Fruit fly (Drosophila melanogaster) whole organism, embryonic: ENCODE results near the gene Spt20.
A peak's percentile ranks its signal among the peaks of the same experiment; 100 is the strongest.

Source experiments
- B-H2 ChIP-seq: fragments of 200-800 bp; sonication (Bioruptor generic); optimal IDR thresholded peaks from 2 replicates; lab custom pipeline; 2018; ENCODE audit warnings: missing biosample characterization, mild to moderate bottlenecking, missing genetic modification characterization
- CG10321 ChIP-seq: fragments of 200-800 bp; sonication (Bioruptor generic); IDR thresholded peaks from 2 replicates; pipeline ENCODE4 v1.3.6; 2022; ENCODE audit warnings: missing biosample characterization, missing genetic modification characterization
- CG11093 ChIP-seq: fragments of 200-800 bp; sonication (Bioruptor generic); IDR thresholded peaks from 3 replicates; pipeline ENCODE4 v1.3.6; 2022; ENCODE audit warnings: missing biosample characterization, missing genetic modification characterization
- CG12236 ChIP-seq: fragments of 200-800 bp; sonication (Bioruptor generic); optimal IDR thresholded peaks from 2 replicates; lab custom pipeline; 2016; ENCODE audit warnings: missing biosample characterization, missing genetic modification characterization
- CG15601 ChIP-seq: fragments of 200-800 bp; sonication (Bioruptor generic); optimal IDR thresholded peaks from 3 replicates; lab custom pipeline; 2019; ENCODE audit warnings: missing biosample characterization, mild to moderate bottlenecking, missing genetic modification characterization, moderate library complexity
- CG18011 ChIP-seq: fragments of 200-800 bp; sonication (Bioruptor generic); optimal IDR thresholded peaks from 2 replicates; lab custom pipeline; 2017; ENCODE audit warnings: missing biosample characterization, missing genetic modification characterization, mild to moderate bottlenecking, moderate library complexity, missing genotype
- CG18619 ChIP-seq: fragments of 200-800 bp; sonication (Bioruptor generic); optimal IDR thresholded peaks from 3 replicates; lab custom pipeline; 2017; ENCODE audit warnings: missing biosample characterization, mild to moderate bottlenecking, missing genetic modification characterization
- CG31365 ChIP-seq: fragments of 200-800 bp; sonication (Bioruptor generic); optimal IDR thresholded peaks from 2 replicates; lab custom pipeline; 2018; ENCODE audit warnings: missing biosample characterization, mild to moderate bottlenecking, missing genetic modification characterization
- CG31388 ChIP-seq: fragments of 200-800 bp; sonication (Bioruptor generic); optimal IDR thresholded peaks from 2 replicates; lab custom pipeline; 2016; ENCODE audit warnings: missing biosample characterization, missing genetic modification characterization
- CG34224 ChIP-seq: fragments of 200-800 bp; sonication (Bioruptor generic); IDR thresholded peaks from 3 replicates; pipeline ENCODE4 v1.3.6; 2022; ENCODE audit warnings: missing biosample characterization, missing genetic modification characterization; ENCODE audit not compliant: partially characterized antibody
- CG34376 ChIP-seq: fragments of 200-800 bp; sonication (Bioruptor generic); optimal IDR thresholded peaks from 2 replicates; lab custom pipeline; 2018; ENCODE audit warnings: missing biosample characterization, mild to moderate bottlenecking, missing genetic modification characterization
- CG6175 ChIP-seq: fragments of 200-800 bp; sonication (Bioruptor generic); IDR thresholded peaks from 3 replicates; pipeline ENCODE4 v1.3.6; 2022; ENCODE audit warnings: missing biosample characterization, missing genetic modification characterization
- CG6683 ChIP-seq: fragments of 200-800 bp; sonication (Bioruptor generic); optimal IDR thresholded peaks from 2 replicates; lab custom pipeline; 2017; ENCODE audit warnings: missing biosample characterization, mild to moderate bottlenecking, missing genetic modification characterization, missing genetic modification reagents
- CG6689 ChIP-seq: fragments of 200-800 bp; sonication (Bioruptor generic); IDR thresholded peaks from 2 replicates; pipeline ENCODE4 v1.3.6; 2022; ENCODE audit warnings: missing biosample characterization, missing genetic modification characterization
- CG6765 ChIP-seq: fragments of 200-800 bp; sonication (Bioruptor generic); optimal IDR thresholded peaks from 3 replicates; lab custom pipeline; 2017; ENCODE audit warnings: missing biosample characterization, mild to moderate bottlenecking, missing genetic modification characterization
- CG7987 ChIP-seq: fragments of 200-800 bp; sonication (Bioruptor generic); optimal IDR thresholded peaks from 2 replicates; lab custom pipeline; 2018; ENCODE audit warnings: missing biosample characterization, mild to moderate bottlenecking, missing genetic modification characterization, moderate library complexity
- CG9437 ChIP-seq: fragments of 200-800 bp; sonication (Bioruptor generic); optimal IDR thresholded peaks from 2 replicates; lab custom pipeline; 2018; ENCODE audit warnings: missing biosample characterization, mild to moderate bottlenecking, missing genetic modification characterization
- CG9609 ChIP-seq: fragments of 200-800 bp; sonication (Bioruptor generic); optimal IDR thresholded peaks from 3 replicates; lab custom pipeline; 2016; ENCODE audit warnings: missing biosample characterization, missing genetic modification characterization
- Dad ChIP-seq: fragments of 200-800 bp; sonication (Bioruptor generic); optimal IDR thresholded peaks from 3 replicates; lab custom pipeline; 2016; ENCODE audit warnings: missing biosample characterization, missing genetic modification characterization
- Dip2 ChIP-seq: fragments of 200-800 bp; sonication (Bioruptor generic); IDR thresholded peaks from 2 replicates; pipeline ENCODE4 v1.3.6; 2022; ENCODE audit warnings: missing biosample characterization, missing genetic modification characterization
- Doc3 ChIP-seq: fragments of 200-800 bp; sonication (Bioruptor generic); IDR thresholded peaks from 3 replicates; pipeline ENCODE4 v1.3.6; 2022; ENCODE audit warnings: missing biosample characterization, missing genetic modification characterization; ENCODE audit not compliant: partially characterized antibody
- Elba2 ChIP-seq: fragments of 200-800 bp; sonication (Bioruptor generic); optimal IDR thresholded peaks from 3 replicates; lab custom pipeline; 2016; ENCODE audit warnings: missing biosample characterization, missing genetic modification characterization
- HmgZ ChIP-seq: fragments of 200-800 bp; sonication (Bioruptor generic); optimal IDR thresholded peaks from 2 replicates; lab custom pipeline; 2018; ENCODE audit warnings: missing biosample characterization, mild to moderate bottlenecking, missing genetic modification characterization
- Med ChIP-seq: fragments of 200-800 bp; sonication (Bioruptor generic); peaks from one replicate; lab custom pipeline; 2016; ENCODE audit warnings: missing biosample characterization, missing genetic modification characterization, mild to moderate bottlenecking, inconsistent platforms, moderate library complexity
- Mrtf ChIP-seq: fragments of 200-800 bp; sonication (Bioruptor generic); IDR thresholded peaks from 3 replicates; pipeline ENCODE4 v1.3.6; 2022; ENCODE audit warnings: missing biosample characterization, missing genetic modification characterization
- Nf-YC ChIP-seq: fragments of 200-800 bp; optimal IDR thresholded peaks from 3 replicates; lab custom pipeline; 2019; ENCODE audit warnings: missing biosample characterization, mild to moderate bottlenecking, missing genetic modification characterization, moderate library complexity
- Ptx1 ChIP-seq: fragments of 200-800 bp; sonication (Bioruptor generic); IDR thresholded peaks from 2 replicates; pipeline ENCODE4 v1.3.6; 2022; ENCODE audit warnings: missing biosample characterization, missing genetic modification characterization
- bigmax ChIP-seq: fragments of 200-800 bp; sonication (Bioruptor generic); optimal IDR thresholded peaks from 2 replicates; lab custom pipeline; 2018; ENCODE audit warnings: missing biosample characterization, mild to moderate bottlenecking, missing genetic modification characterization
- caup ChIP-seq: fragments of 200-800 bp; sonication (Bioruptor generic); optimal IDR thresholded peaks from 3 replicates; lab custom pipeline; 2017; ENCODE audit warnings: missing biosample characterization, mild to moderate bottlenecking, missing genetic modification characterization, moderate library complexity; ENCODE audit not compliant: severe bottlenecking
- chinmo ChIP-seq: fragments of 200-800 bp; sonication (Bioruptor generic); IDR thresholded peaks from 4 replicates; pipeline ENCODE4 v1.3.6; 2022; ENCODE audit warnings: missing biosample characterization, missing genetic modification characterization; ENCODE audit not compliant: partially characterized antibody
- dimm ChIP-seq: fragments of 200-800 bp; sonication (Bioruptor generic); IDR thresholded peaks from 2 replicates; pipeline ENCODE4 v1.3.6; 2022; ENCODE audit warnings: missing biosample characterization, missing genetic modification characterization
- disco-r ChIP-seq: fragments of 200-800 bp; sonication (Bioruptor generic); optimal IDR thresholded peaks from 2 replicates; lab custom pipeline; 2016; ENCODE audit warnings: missing biosample characterization, missing genetic modification characterization
- dmrt11E ChIP-seq: fragments of 200-800 bp; sonication (Bioruptor generic); optimal IDR thresholded peaks from 3 replicates; lab custom pipeline; 2018; ENCODE audit warnings: missing biosample characterization, mild to moderate bottlenecking, missing genetic modification characterization, moderate library complexity
- emc ChIP-seq: fragments of 200-800 bp; sonication (Bioruptor generic); optimal IDR thresholded peaks from 2 replicates; lab custom pipeline; 2016; ENCODE audit warnings: missing biosample characterization, missing genetic modification characterization
- eve ChIP-seq, 2 experiments: fragments of >200 bp; optimal IDR thresholded peaks; 2 replicates each; lab custom pipeline; 2017; ENCODE audit warnings: missing biosample characterization in 2 of 2, missing genetic modification characterization in 2 of 2
- gcm2 ChIP-seq: fragments of 200-800 bp; sonication (Bioruptor generic); optimal IDR thresholded peaks from 2 replicates; lab custom pipeline; 2016; ENCODE audit warnings: missing biosample characterization, missing genetic modification characterization
- hth ChIP-seq: fragments of >200 bp; optimal IDR thresholded peaks from 2 replicates; lab custom pipeline; 2017; ENCODE audit warnings: inconsistent platforms
- klu ChIP-seq: fragments of 200-800 bp; sonication (Bioruptor generic); IDR thresholded peaks from 2 replicates; pipeline ENCODE4 v1.3.6; 2022; ENCODE audit warnings: missing biosample characterization, missing genetic modification characterization
- knrl ChIP-seq: fragments of 200-800 bp; sonication (Bioruptor generic); IDR thresholded peaks from 3 replicates; pipeline ENCODE4 v1.3.6; 2022; ENCODE audit warnings: missing biosample characterization, missing genetic modification characterization; ENCODE audit not compliant: partially characterized antibody
- lilli ChIP-seq: fragments of 200-800 bp; sonication (Bioruptor generic); optimal IDR thresholded peaks from 3 replicates; lab custom pipeline; 2016; ENCODE audit warnings: missing biosample characterization, missing genetic modification characterization
- lola ChIP-seq, 3 experiments: fragments of >200 bp in 2 of 3; fragments of 200-800 bp in 1 of 3; sonication (Bioruptor generic) in 1 of 3; optimal IDR thresholded peaks; 2 replicates each; lab custom pipeline; 2017 to 2019; ENCODE audit warnings: missing biosample characterization in 3 of 3, missing genetic modification characterization in 3 of 3, mild to moderate bottlenecking in 1 of 3, moderate library complexity in 1 of 3
- mirr ChIP-seq: fragments of 200-800 bp; sonication (Bioruptor generic); optimal IDR thresholded peaks from 3 replicates; lab custom pipeline; 2018; ENCODE audit warnings: missing biosample characterization, mild to moderate bottlenecking, missing genetic modification characterization
- ro ChIP-seq: fragments of 200-800 bp; sonication (Bioruptor generic); IDR thresholded peaks from 2 replicates; pipeline ENCODE4 v1.3.6; 2022; ENCODE audit warnings: missing biosample characterization, missing genetic modification characterization
- slbo ChIP-seq: fragments of 200-800 bp; sonication (Bioruptor generic); IDR thresholded peaks from 2 replicates; pipeline ENCODE4 v1.3.6; 2022; ENCODE audit warnings: missing biosample characterization, missing genetic modification characterization
- stwl ChIP-seq: fragments of 200-800 bp; sonication (Bioruptor generic); optimal IDR thresholded peaks from 3 replicates; lab custom pipeline; 2018; ENCODE audit warnings: missing biosample characterization, mild to moderate bottlenecking, missing genetic modification characterization, moderate library complexity
- toy ChIP-seq: fragments of 200-800 bp; sonication (Bioruptor generic); IDR thresholded peaks from 2 replicates; pipeline ENCODE4 v1.3.6; 2022; ENCODE audit warnings: missing biosample characterization, missing genetic modification characterization
- wor ChIP-seq: fragments of 200-800 bp; sonication (Bioruptor generic); IDR thresholded peaks from 2 replicates; pipeline ENCODE4 v1.3.6; 2022; ENCODE audit warnings: missing biosample characterization, missing genetic modification characterization
- zen ChIP-seq: fragments of 200-800 bp; sonication (Bioruptor generic); optimal IDR thresholded peaks from 3 replicates; lab custom pipeline; 2018; ENCODE audit warnings: missing biosample characterization, mild to moderate bottlenecking, missing genetic modification characterization, moderate library complexity
- zfh1 ChIP-seq: fragments of 200-800 bp; sonication (Bioruptor generic); IDR thresholded peaks from 3 replicates; pipeline ENCODE4 v1.3.6; 2022; ENCODE audit warnings: missing biosample characterization, missing genetic modification characterization

Gene Spt20

DNA sequence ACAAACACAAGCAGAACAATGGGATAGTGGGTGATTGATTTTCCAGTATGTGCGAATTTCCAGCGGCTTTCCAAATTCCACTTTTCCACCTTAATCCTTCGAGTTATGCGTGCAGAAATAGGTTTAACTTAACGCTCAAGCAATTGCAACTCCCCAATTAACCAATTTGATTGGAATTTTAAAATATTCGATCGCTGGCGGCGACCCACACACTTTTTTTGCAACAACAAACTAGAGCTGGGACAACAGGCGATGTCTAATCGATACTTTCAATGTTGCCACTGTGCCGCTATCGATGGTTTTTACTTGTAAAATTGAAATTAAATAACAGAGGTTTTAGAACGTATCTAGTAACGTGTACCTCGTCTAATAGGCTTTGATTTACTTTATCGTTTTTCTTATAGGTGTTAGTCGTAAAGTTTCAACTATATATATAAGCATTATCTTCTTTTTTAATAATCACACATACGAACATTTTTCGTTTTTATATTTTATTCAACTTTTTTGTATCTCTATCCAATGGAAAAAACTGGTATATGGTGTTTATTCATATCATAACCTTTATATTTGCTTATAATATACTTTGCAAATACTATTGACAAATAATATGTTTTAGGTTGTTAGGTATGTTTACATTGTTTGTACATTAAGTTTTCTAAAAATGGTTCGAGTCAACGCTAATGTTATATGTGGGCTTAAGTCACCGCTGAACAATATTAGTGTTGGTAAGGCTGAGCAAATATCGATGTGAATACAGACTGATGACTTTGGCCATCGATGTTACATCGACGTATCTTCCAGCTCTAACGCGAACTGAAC lies 16.3 kb upstream of the Spt20 start, which contains the start of the genes Abp1 and Tgi (continued):
- TF ChIP-seq CG34224 (GFP tag; lab: Robert Waterston, UW) (peak; percentile 77), Nf-YC (tag; lab: Kevin White, UChicago) (no peak), Doc3 (GFP tag; lab: Robert Waterston, UW) (peak; percentile 64), HmgZ (tag; lab: Kevin White, UChicago) (peak; percentile 78), knrl (GFP tag; lab: Robert Waterston, UW) (peak; percentile 79), Elba2 (no peak), CG9609 (GFP tag; lab: Kevin White, UChicago) (no peak), lilli (peak; percentile 41), stwl (tag; lab: Kevin White, UChicago) (peak; percentile 33), CG31365 (tag; lab: Kevin White, UChicago) (no peak), caup (GFP tag; lab: Kevin White, UChicago) (peak; percentile 16), CG31388 (GFP tag; lab: Kevin White, UChicago) (no peak), CG7987 (GFP tag; lab: Kevin White, UChicago) (no peak), CG34376 (GFP tag; lab: Kevin White, UChicago) (no peak), Ptx1 (GFP tag; lab: Robert Waterston, UW) (peak; percentile 22; the same call in 1 of the 2 replicates), CG6689 (no peak), Med (GFP tag; lab: Kevin White, UChicago) (peak; percentile 92), Dip2 (GFP tag; lab: Robert Waterston, UW) (no peak), B-H2 (GFP tag; lab: Kevin White, UChicago) (peak; percentile 72), CG18011 (GFP tag; lab: Kevin White, UChicago) (no peak), emc (no peak), hth (no peak), chinmo (peak; percentile 80; the same call in 2 of the 4 replicates), ro (GFP tag; lab: Robert Waterston, UW) (no peak), zfh1 (no peak), CG15601 (peak; percentile 49), toy (GFP tag; lab: Robert Waterston, UW) (no peak), CG9437 (GFP tag; lab: Kevin White, UChicago) (no peak), lola (GFP tag; optimal IDR thresholded peaks at IDR 0.05; lab: Kevin White, UChicago) (peak in 1 of 3 experiments; percentile 37), dmrt11E (tag; lab: Kevin White, UChicago) (peak; percentile 23), dimm (GFP tag; lab: Robert Waterston, UW) (no peak), slbo (GFP tag; lab: Robert Waterston, UW) (peak; percentile 72), CG6683 (GFP tag; lab: Kevin White, UChicago) (no peak), disco-r (GFP tag; lab: Kevin White, UChicago) (no peak), klu (GFP tag; lab: Robert Waterston, UW) (no peak), CG11093 (GFP tag; lab: Robert Waterston, UW) (no peak), mirr (GFP tag; lab: Kevin White, UChicago) (no peak), CG10321 (no peak), eve (GFP tag; optimal IDR thresholded peaks at IDR 0.05; lab: Kevin White, UChicago) (no peak), zen (tag; lab: Kevin White, UChicago) (peak; percentile 41), CG18619 (no peak), CG6175 (GFP tag; lab: Robert Waterston, UW) (no peak), Mrtf (GFP tag; lab: Robert Waterston, UW) (no peak), bigmax (GFP tag; lab: Kevin White, UChicago) (no peak), wor (GFP tag; lab: Robert Waterston, UW) (no peak), Dad (GFP tag; lab: Kevin White, UChicago) (peak; percentile 29), CG6765 (GFP tag; lab: Kevin White, UChicago) (no peak), CG12236 (no peak), gcm2 (no peak)
